Fruit fly (Drosophila melanogaster) whole organism: ENCODE measurements around the gene CG10467.

Source experiments
- CG8478 ChIP-seq: fragments of >200 bp; optimal IDR thresholded peaks from 2 replicates; lab custom pipeline; 2018; ENCODE audit warnings: inconsistent platforms
- Dll ChIP-seq: fragments of >200 bp; optimal IDR thresholded peaks from 2 replicates; lab custom pipeline; 2017
- EcR ChIP-seq, 2 experiments: fragments of >200 bp; optimal IDR thresholded peaks; 2 replicates each; lab custom pipeline; 2017; ENCODE audit warnings: missing biosample characterization in 2 of 2, missing genetic modification characterization in 2 of 2, missing genetic modification reagents in 2 of 2
- pan ChIP-seq: fragments of >200 bp; optimal IDR thresholded peaks from 2 replicates; lab custom pipeline; 2017
- psq ChIP-seq: fragments of >200 bp; optimal IDR thresholded peaks from 2 replicates; lab custom pipeline; 2017
- usp ChIP-seq: fragments of >200 bp; optimal IDR thresholded peaks from 2 replicates; lab custom pipeline; 2017; ENCODE audit warnings: missing biosample characterization, missing genetic modification characterization, mixed read lengths

DNA sequence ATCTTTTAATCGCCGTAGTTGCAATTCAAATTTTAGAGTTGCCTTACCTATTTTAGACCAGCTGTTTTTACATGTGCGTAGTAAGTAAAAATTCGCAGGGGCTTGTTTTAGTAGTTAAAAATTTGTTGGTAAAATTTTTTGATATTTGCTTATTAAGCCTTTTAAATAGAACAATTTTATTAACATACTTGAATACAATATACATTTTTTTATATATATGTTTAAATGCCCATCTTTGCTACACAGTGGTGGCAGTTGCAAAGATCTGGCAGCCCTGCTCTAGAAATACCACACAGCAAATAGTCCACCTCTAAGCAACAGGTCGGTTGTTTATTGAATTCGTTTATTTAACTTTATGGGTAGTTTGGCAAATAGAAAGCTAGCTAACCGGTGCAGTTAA lies at the start of gene CG10467, which contains the start of gene loj:
- TF ChIP-seq EcR (GFP tag; optimal IDR thresholded peaks at IDR 0.05; lab: Kevin White, UChicago) (no peak), psq (lab: Kevin White, UChicago) (no peak), CG8478 (no peak), usp (no peak), pan (lab: Kevin White, UChicago) (no peak), Dll (lab: Kevin White, UChicago) (no peak)
